Worm (Caenorhabditis elegans) whole organism, L4/young adult: Measurements from ENCODE around the gene Y41C4A.21.

Experiments
- W03F9.2 ChIP-seq: fragments of 150-350 bp; optimal IDR thresholded peaks from 2 replicates; lab custom pipeline; 2014; ENCODE audit warnings: missing biosample characterization, missing genetic modification characterization
- dao-5 ChIP-seq: sonication (generic microtip); optimal IDR thresholded peaks from 2 replicates; lab custom pipeline; 2016; ENCODE audit warnings: missing genotype, missing genetic modification characterization, moderate library complexity, missing compliant biosample characterization
- him-1 ChIP-seq: sonication (generic microtip); optimal IDR thresholded peaks from 2 replicates; lab custom pipeline; 2016; ENCODE audit warnings: missing genotype, missing genetic modification reagents, missing genetic modification characterization, missing compliant biosample characterization

- no peak for TF ChIP-seq him-1 (tag; lab: Kevin White, UChicago)
- no peak for TF ChIP-seq W03F9.2 (tag; lab: Kevin White, UChicago)
- TF ChIP-seq dao-5 (tag; lab: Kevin White, UChicago), result no peak
Observed at ce11 chrIII:11694975-11695374, 37.2 kb upstream of the Y41C4A.21 start, which contains the start of gene Y41C4A.22.
